Worm (Caenorhabditis elegans) whole organism, young adult: ENCODE data around the gene sfxn-1.5.

Experiments
- B0261.1 ChIP-seq: sonication (generic microtip); optimal IDR thresholded peaks from 2 replicates; lab custom pipeline; 2016; ENCODE audit warnings: mild to moderate bottlenecking, missing genetic modification characterization, moderate library complexity, missing compliant biosample characterization
- F52B5.7 ChIP-seq: sonication (generic microtip); optimal IDR thresholded peaks from 2 replicates; lab custom pipeline; 2016; ENCODE audit warnings: mild to moderate bottlenecking, missing genetic modification characterization, missing compliant biosample characterization
- Y67H2A.10 ChIP-seq: fragments of 200-800 bp; sonication (Bioruptor generic); conservative IDR thresholded peaks from 2 replicates; pipeline ENCODE4 v1.3.6; 2022; ENCODE audit warnings: missing genetic modification reagents, missing genetic modification characterization, missing compliant biosample characterization
- hsf-1 ChIP-seq: fragments of 200-800 bp; sonication (Bioruptor generic); IDR thresholded peaks from 2 replicates; pipeline ENCODE4 v1.3.6; 2022; ENCODE audit warnings: missing genetic modification reagents, missing genetic modification characterization, missing compliant biosample characterization
- let-526 ChIP-seq: fragments of 200-800 bp; sonication (Bioruptor generic); IDR thresholded peaks from 2 replicates; pipeline ENCODE4 v1.3.6; 2022; ENCODE audit warnings: missing genetic modification reagents, missing genetic modification characterization, missing compliant biosample characterization
- ztf-25 ChIP-seq: fragments of 200-800 bp; sonication (Bioruptor generic); IDR thresholded peaks from 2 replicates; pipeline ENCODE4 v1.3.6; 2022; ENCODE audit warnings: missing genetic modification reagents, missing genetic modification characterization, missing compliant biosample characterization

ce11 chrX:11662557-11662956 lies 1.1 kb upstream of the sfxn-1.5 start:
- TF ChIP-seq F52B5.7 (no peak), Y67H2A.10 (no peak), hsf-1 (GFP tag; lab: Robert Waterston, UW) (no peak), let-526 (GFP tag; lab: Robert Waterston, UW) (no peak), B0261.1 (tag; lab: Kevin White, UChicago) (no peak), ztf-25 (GFP tag; lab: Robert Waterston, UW) (no peak)
